Worm (Caenorhabditis elegans) whole organism, late embryonic: ENCODE results near the gene ags-3.

Source experiments
- C08G9.2 ChIP-seq: sonication (generic microtip); optimal IDR thresholded peaks from 2 replicates; lab custom pipeline; 2016; ENCODE audit warnings: mild to moderate bottlenecking, missing genetic modification characterization, moderate library complexity, missing compliant biosample characterization
- F13H6.1 ChIP-seq: sonication (generic microtip); optimal IDR thresholded peaks from 2 replicates; lab custom pipeline; 2016; ENCODE audit warnings: missing genetic modification characterization, missing compliant biosample characterization
- T23F11.4 ChIP-seq: fragments of 200-800 bp; sonication (Bioruptor generic); optimal IDR thresholded peaks from 2 replicates; lab custom pipeline; 2018; ENCODE audit warnings: mild to moderate bottlenecking, missing genetic modification characterization, missing compliant biosample characterization
- ama-1 ChIP-seq: fragments of 150-350 bp; optimal IDR thresholded peaks from 2 replicates; lab custom pipeline; 2014
- ceh-14 ChIP-seq: sonication (generic microtip); optimal IDR thresholded peaks from 2 replicates; lab custom pipeline; 2016; ENCODE audit warnings: missing genotype, missing genetic modification characterization, missing compliant biosample characterization
- ceh-2 ChIP-seq: sonication (generic microtip); optimal IDR thresholded peaks from 2 replicates; lab custom pipeline; 2016; ENCODE audit warnings: missing genotype, missing genetic modification characterization, missing compliant biosample characterization
- ceh-24 ChIP-seq: sonication (generic microtip); optimal IDR thresholded peaks from 2 replicates; lab custom pipeline; 2016; ENCODE audit warnings: mild to moderate bottlenecking, missing genetic modification characterization, missing compliant biosample characterization
- dmd-4 ChIP-seq: sonication (generic microtip); optimal IDR thresholded peaks from 2 replicates; lab custom pipeline; 2016; ENCODE audit warnings: borderline replicate concordance, missing genetic modification characterization, missing compliant biosample characterization
- elt-4 ChIP-seq: sonication (generic microtip); optimal IDR thresholded peaks from 2 replicates; lab custom pipeline; 2016; ENCODE audit warnings: missing genetic modification characterization, missing compliant biosample characterization
- ets-4 ChIP-seq: sonication (generic microtip); optimal IDR thresholded peaks from 2 replicates; lab custom pipeline; 2016; ENCODE audit warnings: missing genetic modification characterization, missing compliant biosample characterization
- eyg-1 ChIP-seq: sonication (generic microtip); optimal IDR thresholded peaks from 2 replicates; lab custom pipeline; 2016; ENCODE audit warnings: missing genotype, missing genetic modification characterization, missing compliant biosample characterization
- fax-1 ChIP-seq: sonication (generic microtip); optimal IDR thresholded peaks from 2 replicates; lab custom pipeline; 2016; ENCODE audit warnings: missing genotype, missing genetic modification characterization, missing compliant biosample characterization
- fkh-6 ChIP-seq: sonication (generic microtip); optimal IDR thresholded peaks from 2 replicates; lab custom pipeline; 2016; ENCODE audit warnings: missing genetic modification characterization, missing compliant biosample characterization
- hlh-13 ChIP-seq: fragments of 200-800 bp; sonication (Bioruptor generic); optimal IDR thresholded peaks from 2 replicates; lab custom pipeline; 2018; ENCODE audit warnings: mild to moderate bottlenecking, missing genetic modification characterization, missing compliant biosample characterization
- hlh-15 ChIP-seq: sonication (generic microtip); optimal IDR thresholded peaks from 2 replicates; lab custom pipeline; 2016; ENCODE audit warnings: missing genetic modification characterization, missing compliant biosample characterization
- hlh-8 ChIP-seq: sonication (generic microtip); optimal IDR thresholded peaks from 2 replicates; lab custom pipeline; 2016; ENCODE audit warnings: missing genotype, missing genetic modification characterization, missing compliant biosample characterization
- lin-11 ChIP-seq: fragments of 200-800 bp; sonication (Bioruptor generic); optimal IDR thresholded peaks from 2 replicates; lab custom pipeline; 2018; ENCODE audit warnings: mild to moderate bottlenecking, missing genetic modification characterization, missing compliant biosample characterization
- madf-2 ChIP-seq: sonication (generic microtip); optimal IDR thresholded peaks from 2 replicates; lab custom pipeline; 2017; ENCODE audit warnings: missing genetic modification characterization, missing compliant biosample characterization
- nfya-1 ChIP-seq: sonication (generic microtip); optimal IDR thresholded peaks from 2 replicates; lab custom pipeline; 2017; ENCODE audit warnings: missing genetic modification characterization, mild to moderate bottlenecking, missing compliant biosample characterization, antibody characterized with exemption, moderate library complexity
- nhr-11 ChIP-seq: fragments of 150-350 bp; optimal IDR thresholded peaks from 2 replicates; lab custom pipeline; 2014; ENCODE audit warnings: missing biosample characterization, missing genetic modification characterization
- nhr-232 ChIP-seq: sonication (generic microtip); optimal IDR thresholded peaks from 2 replicates; lab custom pipeline; 2016; ENCODE audit warnings: missing genetic modification characterization, missing compliant biosample characterization
- odd-2 ChIP-seq: sonication (generic microtip); optimal IDR thresholded peaks from 2 replicates; lab custom pipeline; 2017; ENCODE audit warnings: antibody characterized with exemption, mild to moderate bottlenecking, missing genetic modification characterization, missing compliant biosample characterization
- pax-1 ChIP-seq: fragments of 150-350 bp; optimal IDR thresholded peaks from 2 replicates; lab custom pipeline; 2014; ENCODE audit warnings: missing biosample characterization, missing genetic modification characterization
- pha-2 ChIP-seq: sonication (generic microtip); optimal IDR thresholded peaks from 2 replicates; lab custom pipeline; 2017; ENCODE audit warnings: mild to moderate bottlenecking, missing genetic modification characterization, missing compliant biosample characterization
- pros-1 ChIP-seq: fragments of 150-350 bp; optimal IDR thresholded peaks from 2 replicates; lab custom pipeline; 2014; ENCODE audit warnings: missing biosample characterization, missing genetic modification reagents, missing genetic modification characterization
- rnt-1 ChIP-seq: sonication (generic microtip); optimal IDR thresholded peaks from 2 replicates; lab custom pipeline; 2016; ENCODE audit warnings: missing genetic modification characterization, missing compliant biosample characterization
- sdc-2 ChIP-seq: sonication (generic microtip); optimal IDR thresholded peaks from 2 replicates; lab custom pipeline; 2016; ENCODE audit warnings: missing genotype, missing genetic modification characterization, missing compliant biosample characterization
- sox-2 ChIP-seq: fragments of 200-800 bp; sonication (Bioruptor generic); IDR thresholded peaks from 2 replicates; pipeline ENCODE4 v1.3.6; 2022; ENCODE audit warnings: missing genetic modification reagents, missing genetic modification characterization, missing compliant biosample characterization
- sox-4 ChIP-seq: sonication (generic microtip); optimal IDR thresholded peaks from 2 replicates; lab custom pipeline; 2017; ENCODE audit warnings: mild to moderate bottlenecking, missing genetic modification characterization, inconsistent platforms, missing compliant biosample characterization
- syd-9 ChIP-seq: sonication (generic microtip); optimal IDR thresholded peaks from 2 replicates; lab custom pipeline; 2016; ENCODE audit warnings: mild to moderate bottlenecking, missing genetic modification characterization, moderate library complexity, missing compliant biosample characterization
- tbx-7 ChIP-seq: sonication (generic microtip); optimal IDR thresholded peaks from 2 replicates; lab custom pipeline; 2016; ENCODE audit warnings: missing genotype, missing genetic modification characterization, missing compliant biosample characterization
- unc-3 ChIP-seq, 2 experiments: fragments of 200-800 bp in 1 of 2; sonication (Bioruptor generic) in 1 of 2; sonication (generic microtip) in 1 of 2; conservative IDR thresholded peaks in 1 of 2; optimal IDR thresholded peaks in 1 of 2; 2 replicates each; pipeline versions ENCODE4 v1.3.6 to Lab custom; 2016 to 2022; ENCODE audit warnings: missing compliant biosample characterization in 2 of 2, missing genetic modification characterization in 2 of 2, missing genetic modification reagents in 1 of 2
- unc-42 ChIP-seq: sonication (generic microtip); optimal IDR thresholded peaks from 2 replicates; lab custom pipeline; 2016; ENCODE audit warnings: missing genotype, missing genetic modification characterization, missing compliant biosample characterization
- unc-55 ChIP-seq: sonication (generic microtip); optimal IDR thresholded peaks from 2 replicates; lab custom pipeline; 2017; ENCODE audit warnings: missing biosample characterization, missing genetic modification reagents, missing genetic modification characterization
- zip-5 ChIP-seq: sonication (generic microtip); optimal IDR thresholded peaks from 2 replicates; lab custom pipeline; 2016; ENCODE audit warnings: missing genetic modification characterization, missing compliant biosample characterization

Gene ags-3

ce11 chrX:5303500-5303899 is at the start of gene ags-3:
Gene ags-3 (minus strand): TSS chrX:5303600.
- TF ChIP-seq elt-4 (no peak), ceh-2 (tag; lab: Kevin White, UChicago) (no peak), hlh-13 (no peak), odd-2 (tag; lab: Kevin White, UChicago) (no peak), eyg-1 (tag; lab: Kevin White, UChicago) (no peak), ama-1 (no peak), hlh-8 (tag; lab: Kevin White, UChicago) (no peak), F13H6.1 (tag; lab: Kevin White, UChicago) (no peak), pros-1 (no peak), unc-42 (tag; lab: Kevin White, UChicago) (no peak), pax-1 (no peak), unc-55 (no peak)

- TF ChIP-seq pros-1 (no peak), unc-3 (GFP tag; conservative IDR thresholded peaks at IDR 0.05; lab: Robert Waterston, UW) (no peak), unc-3 (tag; optimal IDR thresholded peaks at IDR 0.05; lab: Kevin White, UChicago) (no peak), syd-9 (tag; lab: Kevin White, UChicago) (no peak), sox-4 (tag; lab: Kevin White, UChicago) (no peak), zip-5 (tag; lab: Kevin White, UChicago) (no peak)
Measured at ce11 chrX:5348529-5349148, 45.2 kb upstream of the ags-3 start, which contains the start of gene syx-3. Gene syx-3 (plus strand): TSS chrX:5349098.

ce11 chrX:5347856-5348255 is 44.5 kb upstream of the ags-3 start:
- no peak for TF ChIP-seq sdc-2 (tag; lab: Kevin White, UChicago)
- TF ChIP-seq fax-1 = no peak
- TF ChIP-seq ets-4 (tag; lab: Kevin White, UChicago) = no peak
- no peak for TF ChIP-seq ama-1
- TF ChIP-seq pha-2 (tag; lab: Kevin White, UChicago) = no peak
- no peak for TF ChIP-seq rnt-1 (tag; lab: Kevin White, UChicago)
- no peak for TF ChIP-seq unc-3 (GFP tag; conservative IDR thresholded peaks at IDR 0.05; lab: Robert Waterston, UW)
- TF ChIP-seq unc-3 (tag; optimal IDR thresholded peaks at IDR 0.05; lab: Kevin White, UChicago) = no peak
- no peak for TF ChIP-seq unc-55
- no peak for TF ChIP-seq elt-4
- no peak for TF ChIP-seq hlh-8 (tag; lab: Kevin White, UChicago)
- no peak for TF ChIP-seq dmd-4 (tag; lab: Kevin White, UChicago)
- no peak for TF ChIP-seq C08G9.2
- TF ChIP-seq T23F11.4 (GFP tag; lab: Kevin White, UChicago) = no peak
- no peak for TF ChIP-seq ceh-14 (tag; lab: Kevin White, UChicago)
- TF ChIP-seq zip-5 (tag; lab: Kevin White, UChicago) = no peak
- no peak for TF ChIP-seq nhr-11 (tag; lab: Kevin White, UChicago)
- TF ChIP-seq madf-2 (tag; lab: Kevin White, UChicago) = no peak
- no peak for TF ChIP-seq lin-11 (tag; lab: Kevin White, UChicago)

- no peak for TF ChIP-seq ceh-24 (tag; lab: Kevin White, UChicago)
- TF ChIP-seq nfya-1 = no peak
- no peak for TF ChIP-seq pros-1
- no peak for TF ChIP-seq nhr-11 (tag; lab: Kevin White, UChicago)
- no peak for TF ChIP-seq hlh-13
- no peak for TF ChIP-seq pax-1
- no peak for TF ChIP-seq hlh-15
- TF ChIP-seq hlh-8 (tag; lab: Kevin White, UChicago) = no peak
- TF ChIP-seq nhr-232 (tag; lab: Kevin White, UChicago) = no peak
- no peak for TF ChIP-seq tbx-7
- no peak for TF ChIP-seq F13H6.1 (tag; lab: Kevin White, UChicago)
- no peak for TF ChIP-seq fkh-6 (tag; lab: Kevin White, UChicago)
Measured at ce11 chrX:5346303-5346702, 42.9 kb upstream of the ags-3 start.

ce11 chrX:5344287-5344686 is 40.9 kb upstream of the ags-3 start, which contains the start of gene C26B9.1:
Gene C26B9.1 (plus strand): TSS chrX:5344587.
- TF ChIP-seq hlh-15 (no peak), sox-2 (no peak)
- TF ChIP-seq, all 69 proteins: peak for 0
